Fruit fly (Drosophila melanogaster) whole organism, embryonic: ENCODE measurements around the gene CG32202.

Experiments used
- Abd-B ChIP-seq: fragments of 200-800 bp; sonication (Bioruptor generic); optimal IDR thresholded peaks from 2 replicates; lab custom pipeline; 2018; ENCODE audit warnings: missing biosample characterization, mild to moderate bottlenecking, missing genetic modification characterization, moderate library complexity
- Atf6 ChIP-seq: fragments of 200-800 bp; sonication (Bioruptor generic); IDR thresholded peaks from 2 replicates; pipeline ENCODE4 v1.3.6; 2022; ENCODE audit warnings: missing biosample characterization, missing genetic modification characterization
- B-H2 ChIP-seq: fragments of 200-800 bp; sonication (Bioruptor generic); optimal IDR thresholded peaks from 2 replicates; lab custom pipeline; 2018; ENCODE audit warnings: missing biosample characterization, mild to moderate bottlenecking, missing genetic modification characterization
- BEAF-32 ChIP-seq: fragments of 200-800 bp; sonication (Bioruptor generic); optimal IDR thresholded peaks from 3 replicates; lab custom pipeline; 2017; ENCODE audit warnings: missing biosample characterization, missing genetic modification characterization, mild to moderate bottlenecking, moderate library complexity, missing genetic modification reagents
- BtbVII ChIP-seq: fragments of 200-800 bp; sonication (Bioruptor generic); optimal IDR thresholded peaks from 3 replicates; lab custom pipeline; 2017; ENCODE audit warnings: missing biosample characterization, mild to moderate bottlenecking, missing genetic modification characterization
- CG10147 ChIP-seq: fragments of 200-800 bp; sonication (Bioruptor generic); optimal IDR thresholded peaks from 2 replicates; lab custom pipeline; 2019; ENCODE audit warnings: missing biosample characterization, mild to moderate bottlenecking, missing genetic modification characterization, moderate library complexity
- CG10543 ChIP-seq: fragments of 200-800 bp; sonication (Bioruptor generic); optimal IDR thresholded peaks from 3 replicates; lab custom pipeline; 2017; ENCODE audit warnings: missing biosample characterization, mild to moderate bottlenecking, missing genetic modification characterization, moderate library complexity
- CG10565 ChIP-seq: fragments of 200-800 bp; sonication (Bioruptor generic); optimal IDR thresholded peaks from 3 replicates; lab custom pipeline; 2016; ENCODE audit warnings: missing biosample characterization, mild to moderate bottlenecking, missing genetic modification characterization
- CG11093 ChIP-seq: fragments of 200-800 bp; sonication (Bioruptor generic); IDR thresholded peaks from 3 replicates; pipeline ENCODE4 v1.3.6; 2022; ENCODE audit warnings: missing biosample characterization, missing genetic modification characterization
- CG11247 ChIP-seq: fragments of 200-800 bp; sonication (Bioruptor generic); IDR thresholded peaks from 2 replicates; pipeline ENCODE4 v1.3.6; 2022; ENCODE audit warnings: missing biosample characterization, missing genetic modification characterization
- CG1233 ChIP-seq: fragments of 200-800 bp; sonication (Bioruptor generic); optimal IDR thresholded peaks from 4 replicates; lab custom pipeline; 2018; ENCODE audit warnings: missing biosample characterization, mild to moderate bottlenecking, missing genetic modification characterization
- CG13287 ChIP-seq: fragments of 200-800 bp; sonication (Bioruptor generic); IDR thresholded peaks from 2 replicates; pipeline ENCODE4 v1.3.6; 2022; ENCODE audit warnings: missing biosample characterization, missing genetic modification characterization; ENCODE audit not compliant: partially characterized antibody
- CG14441 ChIP-seq: fragments of 200-800 bp; sonication (Bioruptor generic); IDR thresholded peaks from 2 replicates; pipeline ENCODE4 v1.3.6; 2022; ENCODE audit warnings: missing biosample characterization, missing genetic modification characterization
- CG16815 ChIP-seq: fragments of 200-800 bp; sonication (Bioruptor generic); optimal IDR thresholded peaks from 3 replicates; lab custom pipeline; 2017; ENCODE audit warnings: missing biosample characterization, mild to moderate bottlenecking, missing genetic modification characterization
- CG18262 ChIP-seq: fragments of 200-800 bp; optimal IDR thresholded peaks from 3 replicates; lab custom pipeline; 2019; ENCODE audit warnings: missing biosample characterization, mild to moderate bottlenecking, missing genetic modification characterization, moderate library complexity
- CG18476 ChIP-seq: fragments of 200-800 bp; sonication (Bioruptor generic); optimal IDR thresholded peaks from 2 replicates; lab custom pipeline; 2016; ENCODE audit warnings: missing biosample characterization, mild to moderate bottlenecking, missing genetic modification characterization
- CG30403 ChIP-seq: fragments of 200-800 bp; sonication (Bioruptor generic); optimal IDR thresholded peaks from 3 replicates; lab custom pipeline; 2016; ENCODE audit warnings: missing biosample characterization, missing genetic modification characterization
- CG31388 ChIP-seq: fragments of 200-800 bp; sonication (Bioruptor generic); optimal IDR thresholded peaks from 2 replicates; lab custom pipeline; 2016; ENCODE audit warnings: missing biosample characterization, missing genetic modification characterization
- CG32532 ChIP-seq: fragments of 200-800 bp; sonication (Bioruptor generic); IDR thresholded peaks from 2 replicates; pipeline ENCODE4 v1.3.6; 2022; ENCODE audit warnings: missing biosample characterization, missing genetic modification characterization
- CG3407 ChIP-seq: fragments of 200-800 bp; sonication (Bioruptor generic); optimal IDR thresholded peaks from 2 replicates; lab custom pipeline; 2018; ENCODE audit warnings: missing biosample characterization, mild to moderate bottlenecking, missing genetic modification characterization
- CG4424 ChIP-seq: fragments of 200-800 bp; sonication (Bioruptor generic); optimal IDR thresholded peaks from 3 replicates; lab custom pipeline; 2016; ENCODE audit warnings: missing biosample characterization, missing genetic modification characterization
- CG6765 ChIP-seq: fragments of 200-800 bp; sonication (Bioruptor generic); optimal IDR thresholded peaks from 3 replicates; lab custom pipeline; 2017; ENCODE audit warnings: missing biosample characterization, mild to moderate bottlenecking, missing genetic modification characterization
- CG7372 ChIP-seq: fragments of 200-800 bp; sonication (Bioruptor generic); IDR thresholded peaks from 2 replicates; pipeline ENCODE4 v1.3.6; 2022; ENCODE audit warnings: missing biosample characterization, missing genetic modification characterization
- CG7556 ChIP-seq: fragments of 200-800 bp; sonication (Bioruptor generic); optimal IDR thresholded peaks from 2 replicates; lab custom pipeline; 2017; ENCODE audit warnings: missing biosample characterization, mild to moderate bottlenecking, missing genetic modification characterization
- CG8089 ChIP-seq: fragments of 200-800 bp; sonication (Bioruptor generic); optimal IDR thresholded peaks from 3 replicates; lab custom pipeline; 2016; ENCODE audit warnings: missing biosample characterization, missing genetic modification characterization
- Dbx ChIP-seq: fragments of 200-800 bp; sonication (Bioruptor generic); IDR thresholded peaks from 3 replicates; pipeline ENCODE4 v1.3.6; 2022; ENCODE audit warnings: missing biosample characterization, missing genetic modification characterization
- Deaf1 ChIP-seq: fragments of 200-800 bp; optimal IDR thresholded peaks from 3 replicates; lab custom pipeline; 2019; ENCODE audit warnings: missing biosample characterization, mild to moderate bottlenecking, missing genetic modification characterization, moderate library complexity
- Dll ChIP-seq: fragments of 200-800 bp; sonication (Bioruptor generic); IDR thresholded peaks from 4 replicates; pipeline ENCODE4 v1.3.6; 2022; ENCODE audit warnings: missing biosample characterization, missing genetic modification characterization; ENCODE audit not compliant: partially characterized antibody
- Drgx ChIP-seq: fragments of 200-800 bp; sonication (Bioruptor generic); IDR thresholded peaks from 2 replicates; pipeline ENCODE4 v1.3.6; 2022; ENCODE audit warnings: missing biosample characterization, missing genetic modification characterization
- E2f2 ChIP-seq: fragments of 200-800 bp; sonication (Bioruptor generic); IDR thresholded peaks from 2 replicates; pipeline ENCODE4 v1.3.6; 2022; ENCODE audit warnings: missing biosample characterization, missing genetic modification characterization
- Fer2 ChIP-seq: fragments of 200-800 bp; sonication (Bioruptor generic); optimal IDR thresholded peaks from 2 replicates; lab custom pipeline; 2018; ENCODE audit warnings: missing biosample characterization, mild to moderate bottlenecking, missing genetic modification characterization, moderate library complexity
- Hr3 ChIP-seq: fragments of 200-800 bp; sonication (Bioruptor generic); optimal IDR thresholded peaks from 3 replicates; lab custom pipeline; 2016; ENCODE audit warnings: missing biosample characterization, missing genetic modification characterization
- Hr51 ChIP-seq, 2 experiments: fragments of 200-800 bp; sonication (Bioruptor generic); optimal IDR thresholded peaks; 2 replicates in 1 of 2; 3 replicates in 1 of 2; lab custom pipeline; 2016 to 2018; ENCODE audit warnings: missing biosample characterization in 2 of 2, missing genetic modification characterization in 2 of 2, mild to moderate bottlenecking in 1 of 2, moderate library complexity in 1 of 2
- Hsf ChIP-seq: fragments of 200-800 bp; sonication (Bioruptor generic); optimal IDR thresholded peaks from 3 replicates; lab custom pipeline; 2016; ENCODE audit warnings: missing biosample characterization, missing genetic modification characterization
- Usf ChIP-seq: fragments of 200-800 bp; sonication (Bioruptor generic); optimal IDR thresholded peaks from 2 replicates; lab custom pipeline; 2017; ENCODE audit warnings: missing genotype, missing biosample characterization, missing genetic modification characterization
- ato ChIP-seq: fragments of 200-800 bp; sonication (Bioruptor generic); IDR thresholded peaks from 2 replicates; pipeline ENCODE4 v1.3.6; 2022; ENCODE audit warnings: missing biosample characterization, missing genetic modification characterization; ENCODE audit not compliant: partially characterized antibody
- chm ChIP-seq: fragments of 200-800 bp; sonication (Bioruptor generic); IDR thresholded peaks from 2 replicates; pipeline ENCODE4 v1.3.6; 2022; ENCODE audit warnings: missing biosample characterization, missing genetic modification characterization
- dmrt99B ChIP-seq: fragments of 200-800 bp; sonication (Bioruptor generic); optimal IDR thresholded peaks from 2 replicates; lab custom pipeline; 2018; ENCODE audit warnings: missing biosample characterization, mild to moderate bottlenecking, missing genetic modification characterization, moderate library complexity
- fru ChIP-seq: fragments of >200 bp; optimal IDR thresholded peaks from 2 replicates; lab custom pipeline; 2017
- fu2 ChIP-seq: fragments of 200-800 bp; sonication (Bioruptor generic); optimal IDR thresholded peaks from 2 replicates; lab custom pipeline; 2016; ENCODE audit warnings: missing biosample characterization, missing genetic modification characterization
- gem ChIP-seq: fragments of 200-800 bp; sonication (Bioruptor generic); optimal IDR thresholded peaks from 2 replicates; lab custom pipeline; 2019; ENCODE audit warnings: missing biosample characterization, mild to moderate bottlenecking, missing genetic modification characterization, moderate library complexity
- jumu ChIP-seq: fragments of 200-800 bp; sonication (Bioruptor generic); optimal IDR thresholded peaks from 3 replicates; lab custom pipeline; 2016; ENCODE audit warnings: missing biosample characterization, missing genetic modification characterization
- knrl ChIP-seq: fragments of 200-800 bp; sonication (Bioruptor generic); IDR thresholded peaks from 3 replicates; pipeline ENCODE4 v1.3.6; 2022; ENCODE audit warnings: missing biosample characterization, missing genetic modification characterization; ENCODE audit not compliant: partially characterized antibody
- luna ChIP-seq: fragments of 200-800 bp; sonication (Bioruptor generic); optimal IDR thresholded peaks from 2 replicates; lab custom pipeline; 2016; ENCODE audit warnings: missing biosample characterization, missing genetic modification characterization
- mam ChIP-seq: fragments of 200-800 bp; sonication (Bioruptor generic); optimal IDR thresholded peaks from 3 replicates; lab custom pipeline; 2016; ENCODE audit warnings: missing biosample characterization, missing genetic modification characterization
- nom ChIP-seq: fragments of 200-800 bp; sonication (Bioruptor generic); optimal IDR thresholded peaks from 2 replicates; lab custom pipeline; 2017; ENCODE audit warnings: missing biosample characterization, missing genetic modification characterization, mild to moderate bottlenecking, moderate library complexity, missing genetic modification reagents
- onecut ChIP-seq: fragments of 200-800 bp; sonication (Bioruptor generic); IDR thresholded peaks from 2 replicates; pipeline ENCODE4 v1.3.6; 2022; ENCODE audit warnings: missing biosample characterization, missing genetic modification characterization
- pb ChIP-seq: fragments of 200-800 bp; sonication (Bioruptor generic); optimal IDR thresholded peaks from 3 replicates; lab custom pipeline; 2016; ENCODE audit warnings: missing biosample characterization, missing genetic modification characterization
- salm ChIP-seq: fragments of 200-800 bp; sonication (Bioruptor generic); optimal IDR thresholded peaks from 2 replicates; lab custom pipeline; 2018; ENCODE audit warnings: missing biosample characterization, mild to moderate bottlenecking, missing genetic modification characterization
- slp2 ChIP-seq: fragments of 200-800 bp; sonication (Bioruptor generic); optimal IDR thresholded peaks from 2 replicates; lab custom pipeline; 2016; ENCODE audit warnings: missing biosample characterization, missing genetic modification characterization
- tin ChIP-seq: fragments of 200-800 bp; sonication (Bioruptor generic); optimal IDR thresholded peaks from 3 replicates; lab custom pipeline; 2016; ENCODE audit warnings: missing biosample characterization, missing genetic modification characterization

CG32202 gene

DNA sequence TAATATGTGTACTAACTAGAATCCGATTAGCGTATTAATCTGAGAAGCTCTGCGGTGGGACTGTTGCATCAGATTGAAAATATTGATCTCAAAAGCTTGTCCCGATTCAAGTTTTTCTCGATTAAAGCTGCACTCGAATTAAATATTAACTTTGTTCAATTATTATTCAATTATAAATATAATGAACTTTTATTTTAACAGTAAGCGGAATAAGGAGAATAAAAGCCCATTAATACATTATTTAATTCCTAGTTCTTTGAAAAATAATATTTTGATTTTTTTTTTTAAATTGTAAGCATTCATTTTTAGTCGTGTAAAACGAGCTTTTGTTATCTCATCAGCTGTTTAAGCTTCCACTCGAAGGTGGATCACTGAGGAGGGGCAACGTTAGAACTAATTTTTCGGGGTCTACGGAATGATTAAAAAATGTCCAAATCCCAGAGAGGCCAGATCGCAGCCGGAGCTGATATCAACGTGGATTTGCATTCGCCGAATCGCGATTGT lies 6.6 kb upstream of the CG32202 start, which contains the start of the genes GNBP2 and GNBP1 (continued):
- no peak for TF ChIP-seq CG6765 (GFP tag; lab: Kevin White, UChicago)
- no peak for TF ChIP-seq chm
- no peak for TF ChIP-seq tin (GFP tag; lab: Kevin White, UChicago)
- peak; percentile 78 for TF ChIP-seq dmrt99B
- no peak for TF ChIP-seq luna
- TF ChIP-seq Atf6 (GFP tag; lab: Robert Waterston, UW): peak; percentile 71
- no peak for TF ChIP-seq Fer2
- TF ChIP-seq Deaf1 (tag; lab: Kevin White, UChicago): no peak
- no peak for TF ChIP-seq onecut (GFP tag; lab: Robert Waterston, UW)
- no peak for TF ChIP-seq CG10543
- no peak for TF ChIP-seq CG13287 (GFP tag; lab: Robert Waterston, UW)
- TF ChIP-seq salm (tag; lab: Kevin White, UChicago): peak; percentile 48
- no peak; the same call in 2 of the 3 replicates for TF ChIP-seq CG11093 (GFP tag; lab: Robert Waterston, UW)
- TF ChIP-seq Hsf (GFP tag; lab: Kevin White, UChicago): no peak
- peak; percentile 2 for TF ChIP-seq BtbVII (GFP tag; lab: Kevin White, UChicago)
- TF ChIP-seq CG10565 (GFP tag; lab: Kevin White, UChicago): no peak
- TF ChIP-seq Hr3 (GFP tag; lab: Kevin White, UChicago): peak; percentile 15
- no peak for TF ChIP-seq Dll (GFP tag; lab: Robert Waterston, UW)
- TF ChIP-seq CG16815: no peak
- TF ChIP-seq nom (GFP tag; lab: Kevin White, UChicago): peak; percentile 52
- TF ChIP-seq fu2: no peak
- TF ChIP-seq Dbx: no peak
- peak; percentile 16 for TF ChIP-seq CG1233
- TF ChIP-seq BEAF-32: no peak
- peak; percentile 83 for TF ChIP-seq gem
- no peak for TF ChIP-seq B-H2 (GFP tag; lab: Kevin White, UChicago)
- TF ChIP-seq pb: no peak
- TF ChIP-seq CG7372 (GFP tag; lab: Robert Waterston, UW): peak; percentile 50; the same call in 1 of the 2 replicates
- peak; percentile 51 for TF ChIP-seq CG30403
- peak; percentile 68 for TF ChIP-seq CG18262
- TF ChIP-seq CG7556: peak; percentile 73
- TF ChIP-seq CG31388 (GFP tag; lab: Kevin White, UChicago): no peak
- TF ChIP-seq jumu: no peak
- peak in 1 of 2 experiments; percentile 78 for TF ChIP-seq Hr51 (GFP tag; optimal IDR thresholded peaks at IDR 0.05; lab: Kevin White, UChicago)
- TF ChIP-seq mam: no peak
- no peak for TF ChIP-seq slp2 (GFP tag; lab: Kevin White, UChicago)
- TF ChIP-seq CG32532 (GFP tag; lab: Robert Waterston, UW): peak; percentile 71; the same call in 1 of the 2 replicates
- TF ChIP-seq CG10147 (GFP tag; lab: Kevin White, UChicago): peak; percentile 57
- TF ChIP-seq CG14441 (GFP tag; lab: Robert Waterston, UW): peak; percentile 54
- 0 out of 2 replicates have a peak, but pooled peaks have one; percentile 7 for TF ChIP-seq CG11247 (GFP tag; lab: Robert Waterston, UW)
- TF ChIP-seq fru: no peak
- no peak for TF ChIP-seq Usf (GFP tag; lab: Kevin White, UChicago)
- peak; percentile 95 for TF ChIP-seq Drgx
- no peak for TF ChIP-seq CG8089
- TF ChIP-seq Abd-B (GFP tag; lab: Kevin White, UChicago): peak; percentile 39
- peak; percentile 22 for TF ChIP-seq CG18476
- TF ChIP-seq ato (GFP tag; lab: Robert Waterston, UW): no peak
- peak; percentile 39 for TF ChIP-seq CG4424 (GFP tag; lab: Kevin White, UChicago)
- TF ChIP-seq knrl: no peak
- TF ChIP-seq CG3407: no peak
- peak; percentile 13; the same call in 1 of the 2 replicates for TF ChIP-seq E2f2
